Worm (Caenorhabditis elegans) whole organism, L2 larva: ENCODE results near the gene skr-20.
A peak's percentile ranks its signal among the peaks of the same experiment; 100 is the strongest.

Experiments
- C34F6.9 ChIP-seq: fragments of 150-350 bp; optimal IDR thresholded peaks from 2 replicates; lab custom pipeline; 2014; ENCODE audit warnings: missing biosample characterization, missing genetic modification characterization
- F13H6.1 ChIP-seq: sonication (generic microtip); optimal IDR thresholded peaks from 2 replicates; lab custom pipeline; 2016; ENCODE audit warnings: missing genetic modification characterization, missing compliant biosample characterization
- R02D3.7 ChIP-seq: fragments of 150-350 bp; optimal IDR thresholded peaks from 2 replicates; lab custom pipeline; 2014; ENCODE audit warnings: missing biosample characterization, missing genetic modification characterization
- Y55F3AM.14 ChIP-seq: fragments of 200-800 bp; sonication (Bioruptor generic); optimal IDR thresholded peaks from 2 replicates; lab custom pipeline; 2018; ENCODE audit warnings: mild to moderate bottlenecking, missing genetic modification characterization, missing compliant biosample characterization
- ZK546.5 ChIP-seq: sonication (generic microtip); optimal IDR thresholded peaks from 2 replicates; lab custom pipeline; 2017; ENCODE audit warnings: missing biosample characterization, missing genetic modification characterization
- alr-1 ChIP-seq: fragments of 150-350 bp; optimal IDR thresholded peaks from 2 replicates; lab custom pipeline; 2014; ENCODE audit warnings: missing biosample characterization, missing genetic modification characterization
- aly-2 ChIP-seq: fragments of 150-350 bp; optimal IDR thresholded peaks from 2 replicates; lab custom pipeline; 2014; ENCODE audit warnings: missing biosample characterization, missing genetic modification characterization
- blmp-1 ChIP-seq: sonication (generic microtip); optimal IDR thresholded peaks from 2 replicates; lab custom pipeline; 2017; ENCODE audit warnings: missing genetic modification characterization, mild to moderate bottlenecking, missing compliant biosample characterization, antibody characterized with exemption, moderate library complexity; ENCODE audit not compliant: insufficient read depth
- ceh-16 ChIP-seq: fragments of 150-350 bp; optimal IDR thresholded peaks from 2 replicates; lab custom pipeline; 2014; ENCODE audit warnings: missing biosample characterization, missing genetic modification characterization
- ceh-82 ChIP-seq: fragments of 150-350 bp; optimal IDR thresholded peaks from 2 replicates; lab custom pipeline; 2014; ENCODE audit warnings: missing biosample characterization, missing genetic modification characterization
- crh-2 ChIP-seq: sonication (generic microtip); optimal IDR thresholded peaks from 2 replicates; lab custom pipeline; 2017; ENCODE audit warnings: missing biosample characterization, missing genetic modification characterization
- dmd-4 ChIP-seq: sonication (generic microtip); optimal IDR thresholded peaks from 2 replicates; lab custom pipeline; 2017; ENCODE audit warnings: missing biosample characterization, missing genetic modification characterization
- egl-27 ChIP-seq: sonication (generic microtip); optimal IDR thresholded peaks from 3 replicates; lab custom pipeline; 2017; ENCODE audit warnings: missing biosample characterization, missing genetic modification reagents, missing genetic modification characterization
- fos-1 ChIP-seq: fragments of 150-350 bp; optimal IDR thresholded peaks from 2 replicates; lab custom pipeline; 2014; ENCODE audit warnings: missing biosample characterization, missing genetic modification characterization
- gmeb-1 ChIP-seq: fragments of 150-350 bp; optimal IDR thresholded peaks from 2 replicates; lab custom pipeline; 2014; ENCODE audit warnings: missing biosample characterization, missing genetic modification characterization
- lin-11 ChIP-seq: fragments of 150-350 bp; sonication (generic microtip); optimal IDR thresholded peaks from 2 replicates; lab custom pipeline; 2014; ENCODE audit warnings: missing biosample characterization, missing genetic modification characterization, inconsistent platforms, mixed read lengths
- lin-13 ChIP-seq: fragments of 150-350 bp; optimal IDR thresholded peaks from 2 replicates; lab custom pipeline; 2014; ENCODE audit warnings: missing biosample characterization, missing genetic modification reagents, missing genetic modification characterization
- lsy-2 ChIP-seq, 2 experiments: fragments of 150-350 bp in 1 of 2; sonication (generic microtip) in 1 of 2; optimal IDR thresholded peaks; 2 replicates each; lab custom pipeline; 2014 to 2017; ENCODE audit warnings: missing biosample characterization in 2 of 2, missing genetic modification characterization in 2 of 2
- mab-5 ChIP-seq: fragments of 150-350 bp; optimal IDR thresholded peaks from 2 replicates; lab custom pipeline; 2014; ENCODE audit warnings: missing biosample characterization, missing genetic modification characterization
- mdl-1 ChIP-seq, 2 experiments: fragments of 150-350 bp in 1 of 2; sonication (generic microtip) in 1 of 2; optimal IDR thresholded peaks; 2 replicates each; lab custom pipeline; 2017; ENCODE audit warnings: missing biosample characterization in 2 of 2, missing genetic modification characterization in 2 of 2
- nhr-12 ChIP-seq: fragments of 150-350 bp; optimal IDR thresholded peaks from 2 replicates; lab custom pipeline; 2014; ENCODE audit warnings: missing biosample characterization, missing genetic modification characterization
- nhr-129 ChIP-seq: fragments of 150-350 bp; optimal IDR thresholded peaks from 2 replicates; lab custom pipeline; 2014; ENCODE audit warnings: missing biosample characterization, missing genetic modification characterization
- nhr-21 ChIP-seq: fragments of 150-350 bp; optimal IDR thresholded peaks from 2 replicates; lab custom pipeline; 2014; ENCODE audit warnings: missing biosample characterization, missing genetic modification characterization
- nhr-23 ChIP-seq: fragments of 150-350 bp; optimal IDR thresholded peaks from 2 replicates; lab custom pipeline; 2014; ENCODE audit warnings: missing biosample characterization, missing genetic modification reagents, missing genetic modification characterization
- nhr-25 ChIP-seq: fragments of 150-350 bp; sonication (generic microtip); optimal IDR thresholded peaks from 3 replicates; lab custom pipeline; 2014; ENCODE audit warnings: missing biosample characterization, missing genetic modification characterization
- nhr-77 ChIP-seq: fragments of 150-350 bp; optimal IDR thresholded peaks from 2 replicates; lab custom pipeline; 2014; ENCODE audit warnings: missing biosample characterization, missing genetic modification characterization
- sem-4 ChIP-seq: fragments of 150-350 bp; optimal IDR thresholded peaks from 2 replicates; lab custom pipeline; 2014; ENCODE audit warnings: missing biosample characterization, missing genetic modification reagents, missing genetic modification characterization
- skn-1 ChIP-seq: sonication (generic microtip); optimal IDR thresholded peaks from 2 replicates; lab custom pipeline; 2017; ENCODE audit warnings: missing biosample characterization, missing genetic modification characterization
- sma-3 ChIP-seq: sonication (generic microtip); optimal IDR thresholded peaks from 2 replicates; lab custom pipeline; 2016; ENCODE audit warnings: missing genetic modification reagents, missing genetic modification characterization, missing compliant biosample characterization
- sma-9 ChIP-seq, 2 experiments: fragments of 150-350 bp in 1 of 2; sonication (generic microtip) in 1 of 2; optimal IDR thresholded peaks; 2 replicates each; lab custom pipeline; 2014 to 2016; ENCODE audit warnings: missing genetic modification characterization in 2 of 2, mild to moderate bottlenecking in 1 of 2, missing biosample characterization in 1 of 2, missing compliant biosample characterization in 1 of 2, missing genetic modification reagents in 1 of 2, moderate library complexity in 1 of 2
- snpc-4 ChIP-seq: fragments of 150-350 bp; optimal IDR thresholded peaks from 2 replicates; lab custom pipeline; 2014; ENCODE audit warnings: missing biosample characterization, missing genetic modification characterization
- unc-39 ChIP-seq: fragments of 150-350 bp; optimal IDR thresholded peaks from 2 replicates; lab custom pipeline; 2014; ENCODE audit warnings: missing biosample characterization, missing genetic modification characterization
- unc-55 ChIP-seq: fragments of 150-350 bp; sonication (generic microtip); optimal IDR thresholded peaks from 3 replicates; lab custom pipeline; 2014; ENCODE audit warnings: missing biosample characterization, missing genetic modification reagents, missing genetic modification characterization
- unc-62 ChIP-seq: fragments of 150-350 bp; optimal IDR thresholded peaks from 2 replicates; lab custom pipeline; 2014; ENCODE audit warnings: missing biosample characterization, missing genetic modification reagents, missing genetic modification characterization
- zag-1 ChIP-seq: fragments of 150-350 bp; optimal IDR thresholded peaks from 2 replicates; lab custom pipeline; 2014; ENCODE audit warnings: missing biosample characterization, missing genetic modification characterization
- ztf-1 ChIP-seq: fragments of 200-800 bp; sonication (Bioruptor generic); conservative IDR thresholded peaks from 2 replicates; pipeline ENCODE4 v1.3.6; 2022; ENCODE audit warnings: missing genetic modification characterization, missing compliant biosample characterization
- ztf-4 ChIP-seq: fragments of 150-350 bp; optimal IDR thresholded peaks from 2 replicates; lab custom pipeline; 2014; ENCODE audit warnings: missing biosample characterization, missing genetic modification characterization

The skr-20 gene

DNA sequence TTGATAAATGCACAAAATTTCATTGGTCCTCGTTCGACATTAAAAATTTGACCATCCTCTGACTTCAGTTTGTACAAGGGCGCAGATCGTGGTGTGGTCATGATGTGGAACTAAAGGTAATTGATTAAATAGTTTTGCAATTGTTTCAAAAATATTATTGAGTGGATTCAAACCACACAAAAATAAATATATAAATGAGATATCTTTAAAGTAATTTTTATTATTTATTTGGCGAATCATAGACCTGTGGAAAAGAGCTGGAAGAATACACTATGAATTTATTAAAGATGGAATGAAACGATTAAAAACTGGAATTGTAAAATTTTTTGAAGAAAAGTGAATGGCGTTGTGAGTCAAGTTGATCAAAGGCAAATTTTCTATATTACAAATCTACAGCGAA lies at the start of gene skr-20:
Gene skr-20 (minus strand): TSS at position 101 of the 400 bp plus-strand sequence.
- TF ChIP-seq sem-4 (tag; lab: Kevin White, UChicago) (no peak), lsy-2 (tag; optimal IDR thresholded peaks at IDR 0.05; lab: Kevin White, UChicago) (no peak), egl-27 (tag; lab: Kevin White, UChicago) (no peak), aly-2 (tag; lab: Kevin White, UChicago) (no peak), mab-5 (tag; lab: Kevin White, UChicago) (no peak)

DNA sequence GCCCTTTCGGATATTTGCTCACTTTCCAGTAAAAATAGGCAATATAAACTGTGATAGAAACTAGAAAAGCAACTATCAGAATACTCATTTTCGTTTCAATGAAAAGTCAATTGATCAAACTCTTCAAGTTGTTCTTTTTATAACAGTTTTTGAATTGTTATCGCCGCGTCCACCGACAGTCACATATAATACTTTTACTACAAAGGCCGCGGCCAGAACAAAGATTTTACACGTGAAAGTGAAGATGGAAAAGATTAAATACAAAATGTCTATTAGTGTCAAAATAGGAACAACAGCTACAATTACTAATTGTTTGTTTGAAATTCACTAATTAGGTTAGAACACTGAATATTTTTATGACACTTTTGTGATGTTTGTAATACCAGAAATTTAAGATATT lies 46.2 kb upstream of the skr-20 start, which contains the start of gene cyp-14A2:
Gene cyp-14A2 (minus strand): TSS at position 101 of the 400 bp plus-strand sequence.
- TF ChIP-seq dmd-4 (tag; lab: Kevin White, UChicago) (no peak), unc-55 (GFP tag; lab: Kevin White, UChicago) (no peak), nhr-23 (tag; lab: Kevin White, UChicago) (no peak), skn-1 (tag; lab: Kevin White, UChicago) (no peak), unc-39 (no peak), sma-9 (GFP tag; optimal IDR thresholded peaks at IDR 0.05; lab: Kevin White, UChicago) (no peak), sma-9 (tag; optimal IDR thresholded peaks at IDR 0.05; lab: Kevin White, UChicago) (no peak), R02D3.7 (no peak), lin-11 (tag; lab: Kevin White, UChicago) (no peak), unc-62 (GFP tag; lab: Kevin White, UChicago) (no peak), alr-1 (tag; lab: Kevin White, UChicago) (no peak), nhr-21 (no peak), nhr-77 (tag; lab: Kevin White, UChicago) (no peak), lsy-2 (tag; optimal IDR thresholded peaks at IDR 0.05; lab: Kevin White, UChicago) (no peak)

DNA sequence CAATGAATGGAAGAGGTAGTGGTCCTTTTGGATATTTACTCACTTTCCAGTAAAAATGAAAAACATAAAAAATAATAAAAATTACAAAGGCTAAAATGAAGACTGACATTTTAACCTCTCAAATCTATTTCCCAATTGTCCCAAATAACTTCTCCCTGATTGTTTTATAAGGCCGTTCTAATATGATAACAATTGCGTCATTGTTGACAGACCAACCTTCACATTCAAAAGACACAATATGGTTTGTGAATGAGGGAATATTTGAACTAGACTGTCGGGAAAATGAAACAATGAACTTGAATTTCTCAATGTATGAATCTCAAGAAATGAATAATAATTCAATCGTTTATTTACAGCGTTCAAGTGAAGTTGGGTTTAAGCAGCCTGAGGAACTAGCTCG lies 43.9 kb upstream of the skr-20 start, which contains the start of gene cyp-14A1:
Gene cyp-14A1 (minus strand): TSS at position 126 of the 400 bp plus-strand sequence.
- TF ChIP-seq aly-2 (tag; lab: Kevin White, UChicago), result no peak
- no peak for TF ChIP-seq unc-62 (GFP tag; lab: Kevin White, UChicago)
- TF ChIP-seq lin-13, result no peak
- no peak for TF ChIP-seq ZK546.5
- no peak for TF ChIP-seq ceh-16 (tag; lab: Kevin White, UChicago)
- TF ChIP-seq nhr-129 (tag; lab: Kevin White, UChicago), result peak; percentile 74
- TF ChIP-seq, all 48 proteins: peak for 1

DNA sequence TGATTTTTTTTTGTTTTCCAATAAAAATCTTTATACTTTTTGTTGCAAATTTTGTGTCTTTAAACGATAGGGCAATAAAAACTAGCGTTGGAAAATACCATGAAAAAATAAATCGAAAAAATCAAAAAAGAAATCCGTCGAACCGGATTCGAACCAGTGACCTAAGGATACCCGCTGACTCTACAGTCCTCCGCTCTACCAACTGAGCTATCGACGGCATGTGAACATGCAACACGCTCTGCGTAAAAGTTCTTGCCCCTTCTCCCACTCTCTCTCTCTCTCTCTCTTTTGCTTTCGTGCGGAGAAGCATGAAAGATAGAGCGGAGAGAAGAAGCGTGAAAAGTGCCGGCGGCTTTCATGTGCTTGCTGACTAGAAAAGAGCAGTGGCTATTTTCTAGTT lies 41.2 kb upstream of the skr-20 start:
- peak; percentile 36 for TF ChIP-seq crh-2 (tag; lab: Kevin White, UChicago)
- no peak for TF ChIP-seq ceh-82 (tag; lab: Kevin White, UChicago)
- peak; percentile 19 for TF ChIP-seq gmeb-1 (tag; lab: Kevin White, UChicago)
- TF ChIP-seq ztf-1, result no peak
- no peak for TF ChIP-seq snpc-4
- TF ChIP-seq sma-3 (GFP tag; lab: Kevin White, UChicago), result peak; percentile 30
- TF ChIP-seq blmp-1 (tag; lab: Kevin White, UChicago), result no peak
- TF ChIP-seq unc-55 (GFP tag; lab: Kevin White, UChicago), result peak; percentile 66
- TF ChIP-seq lsy-2 (tag; optimal IDR thresholded peaks at IDR 0.05; lab: Kevin White, UChicago), result peak in 1 of 2 experiments; percentile 36
- TF ChIP-seq nhr-129 (tag; lab: Kevin White, UChicago), result peak; percentile 83
- peak; percentile 35 for TF ChIP-seq ztf-4 (tag; lab: Kevin White, UChicago)
- TF ChIP-seq nhr-23 (tag; lab: Kevin White, UChicago), result no peak
- peak; percentile 19 for TF ChIP-seq fos-1
- TF ChIP-seq zag-1 (tag; lab: Kevin White, UChicago), result peak; percentile 45
- TF ChIP-seq sma-9 (GFP tag; optimal IDR thresholded peaks at IDR 0.05; lab: Kevin White, UChicago), result peak; percentile 68
- TF ChIP-seq sma-9 (tag; optimal IDR thresholded peaks at IDR 0.05; lab: Kevin White, UChicago), result no peak
- no peak for TF ChIP-seq nhr-25 (tag; lab: Kevin White, UChicago)
- TF ChIP-seq mdl-1 (tag; optimal IDR thresholded peaks at IDR 0.05; lab: Kevin White, UChicago), result no peak
- no peak for TF ChIP-seq R02D3.7
- peak; percentile 31 for TF ChIP-seq ceh-16 (tag; lab: Kevin White, UChicago)
- TF ChIP-seq Y55F3AM.14 (GFP tag; lab: Kevin White, UChicago), result peak; percentile 23
- TF ChIP-seq C34F6.9 (tag; lab: Kevin White, UChicago), result peak; percentile 36
- TF ChIP-seq mab-5 (tag; lab: Kevin White, UChicago), result no peak
- TF ChIP-seq aly-2 (tag; lab: Kevin White, UChicago), result no peak
- TF ChIP-seq lin-11 (tag; lab: Kevin White, UChicago), result peak; percentile 28
- TF ChIP-seq F13H6.1 (tag; lab: Kevin White, UChicago), result peak; percentile 65
- TF ChIP-seq nhr-21, result peak; percentile 42
- TF ChIP-seq alr-1 (tag; lab: Kevin White, UChicago), result no peak
- peak; percentile 16 for TF ChIP-seq sem-4 (tag; lab: Kevin White, UChicago)
- TF ChIP-seq nhr-12 (tag; lab: Kevin White, UChicago), result no peak
